Fruit fly (Drosophila melanogaster) whole organism, prepupa: Measurements from ENCODE around the gene Jhbp16.

Source experiments
- CG10631 ChIP-seq: fragments of 200-800 bp; sonication (Bioruptor generic); optimal IDR thresholded peaks from 2 replicates; lab custom pipeline; 2016; ENCODE audit warnings: missing biosample characterization, missing genetic modification characterization
- CG11902 ChIP-seq: fragments of 200-800 bp; sonication (Bioruptor generic); optimal IDR thresholded peaks from 3 replicates; lab custom pipeline; 2016; ENCODE audit warnings: missing biosample characterization, missing genetic modification characterization
- CG15336 ChIP-seq: fragments of 200-800 bp; sonication (Bioruptor generic); IDR thresholded peaks from 2 replicates; pipeline ENCODE4 v1.3.6; 2022; ENCODE audit warnings: missing biosample characterization, missing genetic modification characterization
- CG1621 ChIP-seq: fragments of 200-800 bp; sonication (Bioruptor generic); optimal IDR thresholded peaks from 3 replicates; lab custom pipeline; 2018; ENCODE audit warnings: missing biosample characterization, mild to moderate bottlenecking, missing genetic modification characterization
- CG16779 ChIP-seq: fragments of 200-800 bp; sonication (Bioruptor generic); optimal IDR thresholded peaks from 3 replicates; lab custom pipeline; 2017; ENCODE audit warnings: missing biosample characterization, mild to moderate bottlenecking, missing genetic modification characterization
- CG31627 ChIP-seq: fragments of 200-800 bp; sonication (Bioruptor generic); optimal IDR thresholded peaks from 3 replicates; lab custom pipeline; 2016; ENCODE audit warnings: missing biosample characterization, missing genetic modification characterization
- CG32006 ChIP-seq: fragments of 200-800 bp; sonication (Bioruptor generic); optimal IDR thresholded peaks from 3 replicates; lab custom pipeline; 2017; ENCODE audit warnings: missing biosample characterization, mild to moderate bottlenecking, missing genetic modification characterization
- CG3919 ChIP-seq: fragments of 200-800 bp; sonication (Bioruptor generic); optimal IDR thresholded peaks from 3 replicates; lab custom pipeline; 2016; ENCODE audit warnings: missing biosample characterization, missing genetic modification characterization
- CG6163 ChIP-seq: fragments of 200-800 bp; sonication (Bioruptor generic); IDR thresholded peaks from 3 replicates; pipeline ENCODE4 v1.3.6; 2022; ENCODE audit warnings: missing biosample characterization, missing genetic modification characterization
- CG6276 ChIP-seq: fragments of 200-800 bp; sonication (Bioruptor generic); optimal IDR thresholded peaks from 2 replicates; lab custom pipeline; 2017; ENCODE audit warnings: missing biosample characterization, mild to moderate bottlenecking, missing genetic modification characterization
- CG6792 ChIP-seq: fragments of 200-800 bp; sonication (Bioruptor generic); optimal IDR thresholded peaks from 3 replicates; lab custom pipeline; 2016; ENCODE audit warnings: missing biosample characterization, missing genetic modification characterization
- CG6808 ChIP-seq: fragments of 200-800 bp; sonication (Bioruptor generic); optimal IDR thresholded peaks from 3 replicates; lab custom pipeline; 2017; ENCODE audit warnings: missing biosample characterization, missing genetic modification characterization, mild to moderate bottlenecking, moderate library complexity, missing genetic modification reagents
- CG8119 ChIP-seq: fragments of 200-800 bp; sonication (Bioruptor generic); IDR thresholded peaks from 3 replicates; pipeline ENCODE4 v1.3.6; 2022; ENCODE audit warnings: missing biosample characterization, missing genetic modification characterization
- CG8319 ChIP-seq: fragments of 200-800 bp; sonication (Bioruptor generic); optimal IDR thresholded peaks from 3 replicates; lab custom pipeline; 2016; ENCODE audit warnings: missing biosample characterization, missing genetic modification characterization
- CG8632 ChIP-seq: fragments of 200-800 bp; sonication (Bioruptor generic); optimal IDR thresholded peaks from 3 replicates; lab custom pipeline; 2016; ENCODE audit warnings: missing biosample characterization, missing genetic modification characterization
- Eip78C ChIP-seq: fragments of 200-800 bp; sonication (Bioruptor generic); peaks from one replicate; lab custom pipeline; 2016; ENCODE audit warnings: missing biosample characterization, missing genetic modification characterization
- Ets21C ChIP-seq: fragments of 200-800 bp; sonication (Bioruptor generic); optimal IDR thresholded peaks from 3 replicates; lab custom pipeline; 2016; ENCODE audit warnings: missing biosample characterization, missing genetic modification characterization
- Ets96B ChIP-seq: fragments of 200-800 bp; optimal IDR thresholded peaks from 2 replicates; lab custom pipeline; 2019; ENCODE audit warnings: missing biosample characterization, mild to moderate bottlenecking, missing genetic modification characterization, moderate library complexity
- Hr38 ChIP-seq: sonication (Bioruptor generic); optimal IDR thresholded peaks from 2 replicates; lab custom pipeline; 2016; ENCODE audit warnings: missing biosample characterization, missing genetic modification characterization
- Hr39 ChIP-seq: fragments of 200-800 bp; sonication (Bioruptor generic); optimal IDR thresholded peaks from 2 replicates; lab custom pipeline; 2016; ENCODE audit warnings: missing biosample characterization, missing genetic modification characterization
- Hr4 ChIP-seq: fragments of 200-800 bp; sonication (Bioruptor generic); optimal IDR thresholded peaks from 3 replicates; lab custom pipeline; 2016; ENCODE audit warnings: missing biosample characterization, missing genetic modification characterization
- Met ChIP-seq: fragments of 200-800 bp; sonication (Bioruptor generic); optimal IDR thresholded peaks from 3 replicates; lab custom pipeline; 2016; ENCODE audit warnings: missing biosample characterization, missing genetic modification characterization
- OdsH ChIP-seq: fragments of 200-800 bp; sonication (Bioruptor generic); optimal IDR thresholded peaks from 3 replicates; lab custom pipeline; 2016; ENCODE audit warnings: missing biosample characterization, missing genetic modification characterization
- Smox ChIP-seq: fragments of 200-800 bp; sonication (Bioruptor generic); optimal IDR thresholded peaks from 3 replicates; lab custom pipeline; 2016; ENCODE audit warnings: missing biosample characterization, missing genetic modification characterization
- Sox102F ChIP-seq: fragments of 200-800 bp; sonication (Bioruptor generic); optimal IDR thresholded peaks from 2 replicates; lab custom pipeline; 2016; ENCODE audit warnings: missing biosample characterization, mild to moderate bottlenecking, missing genetic modification characterization
- achi ChIP-seq: fragments of 200-800 bp; sonication (Bioruptor generic); optimal IDR thresholded peaks from 3 replicates; lab custom pipeline; 2016; ENCODE audit warnings: missing biosample characterization, missing genetic modification characterization
- cyc ChIP-seq: fragments of 200-800 bp; sonication (Bioruptor generic); optimal IDR thresholded peaks from 3 replicates; lab custom pipeline; 2016; ENCODE audit warnings: missing biosample characterization, missing genetic modification characterization
- dac ChIP-seq: fragments of 200-800 bp; sonication (Bioruptor generic); optimal IDR thresholded peaks from 2 replicates; lab custom pipeline; 2017; ENCODE audit warnings: missing biosample characterization, mild to moderate bottlenecking, missing genetic modification characterization
- fd59A ChIP-seq: fragments of 200-800 bp; sonication (Bioruptor generic); optimal IDR thresholded peaks from 2 replicates; lab custom pipeline; 2017; ENCODE audit warnings: missing biosample characterization, mild to moderate bottlenecking, missing genetic modification characterization, missing genetic modification reagents
- fd85E ChIP-seq: fragments of 200-800 bp; sonication (Bioruptor generic); optimal IDR thresholded peaks from 3 replicates; lab custom pipeline; 2016; ENCODE audit warnings: missing biosample characterization, missing genetic modification characterization
- fkh ChIP-seq: fragments of 200-800 bp; sonication (Bioruptor generic); optimal IDR thresholded peaks from 3 replicates; lab custom pipeline; 2017; ENCODE audit warnings: missing biosample characterization, mild to moderate bottlenecking, missing genetic modification characterization, moderate library complexity
- lz ChIP-seq: fragments of 200-800 bp; sonication (Bioruptor generic); optimal IDR thresholded peaks from 3 replicates; lab custom pipeline; 2016; ENCODE audit warnings: missing biosample characterization, missing genetic modification characterization
- net ChIP-seq: fragments of 200-800 bp; sonication (Bioruptor generic); optimal IDR thresholded peaks from 3 replicates; lab custom pipeline; 2016; ENCODE audit warnings: missing biosample characterization, missing genetic modification characterization
- pdm3 ChIP-seq: fragments of 200-800 bp; sonication (Bioruptor generic); optimal IDR thresholded peaks from 3 replicates; lab custom pipeline; 2016; ENCODE audit warnings: missing biosample characterization, missing genetic modification characterization
- salr ChIP-seq, 2 experiments: fragments of 200-800 bp; sonication (Bioruptor generic); optimal IDR thresholded peaks; 3 replicates each; lab custom pipeline; 2016 to 2018; ENCODE audit warnings: missing biosample characterization in 2 of 2, missing genetic modification characterization in 2 of 2, mild to moderate bottlenecking in 1 of 2
- ss ChIP-seq, 2 experiments: fragments of 200-800 bp; sonication (Bioruptor generic); optimal IDR thresholded peaks; 2 replicates in 1 of 2; 3 replicates in 1 of 2; lab custom pipeline; 2017 to 2018; ENCODE audit warnings: mild to moderate bottlenecking in 2 of 2, missing biosample characterization in 2 of 2, missing genetic modification characterization in 2 of 2, moderate library complexity in 1 of 2
- svp ChIP-seq: fragments of 200-800 bp; sonication (Bioruptor generic); peaks from one replicate; lab custom pipeline; 2016; ENCODE audit warnings: missing biosample characterization, missing genetic modification characterization
- topi ChIP-seq: fragments of 200-800 bp; sonication (Bioruptor generic); optimal IDR thresholded peaks from 3 replicates; lab custom pipeline; 2016; ENCODE audit warnings: missing biosample characterization, missing genetic modification characterization
- vri ChIP-seq: fragments of 200-800 bp; sonication (Bioruptor generic); optimal IDR thresholded peaks from 3 replicates; lab custom pipeline; 2016; ENCODE audit warnings: missing biosample characterization, mild to moderate bottlenecking, missing genetic modification characterization

The Jhbp16 gene

dm6 chr3R:21619117-21619650 is 45.0 kb upstream of the Jhbp16 start, which contains the start of gene InR (continued):
- TF ChIP-seq Ets96B (tag; lab: Kevin White, UChicago) (peak; percentile 16), CG32006 (GFP tag; lab: Kevin White, UChicago) (peak; percentile 41), Hr39 (GFP tag; lab: Kevin White, UChicago) (peak; percentile 80), CG3919 (GFP tag; lab: Kevin White, UChicago) (peak; percentile 85), fd85E (GFP tag; lab: Kevin White, UChicago) (peak; percentile 41), CG8632 (GFP tag; lab: Kevin White, UChicago) (peak; percentile 14), dac (GFP tag; lab: Kevin White, UChicago) (no peak), Hr4 (GFP tag; lab: Kevin White, UChicago) (peak; percentile 39), Sox102F (GFP tag; lab: Kevin White, UChicago) (peak; percentile 62), Eip78C (GFP tag; lab: Kevin White, UChicago) (peak; percentile 83), CG6163 (no peak), vri (GFP tag; lab: Kevin White, UChicago) (peak; percentile 82), salr (GFP tag; optimal IDR thresholded peaks at IDR 0.05; lab: Kevin White, UChicago) (peak in 1 of 2 experiments; percentile 47), cyc (GFP tag; lab: Kevin White, UChicago) (peak; percentile 86), Ets21C (GFP tag; lab: Kevin White, UChicago) (peak; percentile 55), OdsH (GFP tag; lab: Kevin White, UChicago) (peak; percentile 54), CG8319 (peak; percentile 37)

DNA sequence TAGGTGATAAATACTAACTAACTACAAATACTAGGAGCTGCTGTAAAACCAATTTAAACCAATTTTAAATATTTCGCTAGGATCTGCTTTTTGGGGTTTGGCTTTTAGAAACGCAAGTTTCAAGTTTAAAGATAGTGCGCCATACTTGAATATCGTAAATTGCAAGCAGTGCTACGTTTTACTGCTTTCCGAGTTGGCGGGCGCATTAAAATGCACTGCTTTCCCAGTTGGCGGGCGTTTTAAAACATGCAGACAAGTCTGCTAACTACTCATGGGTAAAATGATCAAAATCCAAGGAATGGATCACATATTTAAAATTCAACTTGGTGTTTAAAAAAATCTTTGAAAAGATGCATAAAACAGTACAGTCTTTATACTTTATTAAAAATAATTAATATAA is 44.4 kb upstream of the Jhbp16 start:
- TF ChIP-seq Ets21C (GFP tag; lab: Kevin White, UChicago) (no peak), CG1621 (peak; percentile 89), CG6808 (GFP tag; lab: Kevin White, UChicago) (peak; percentile 73), Hr38 (GFP tag; lab: Kevin White, UChicago) (no peak)

- TF ChIP-seq salr (GFP tag; optimal IDR thresholded peaks at IDR 0.05; lab: Kevin White, UChicago): no peak
- TF ChIP-seq svp (GFP tag; lab: Kevin White, UChicago): peak; percentile 91
- TF ChIP-seq, all 60 proteins: peak for 1
Measured at dm6 chr3R:21621448-21621847, 42.7 kb upstream of the Jhbp16 start.

dm6 chr3R:21624352-21624954 is 39.7 kb upstream of the Jhbp16 start:
- TF ChIP-seq CG6276 (GFP tag; lab: Kevin White, UChicago): no peak
- no peak for TF ChIP-seq Hr39 (GFP tag; lab: Kevin White, UChicago)
- TF ChIP-seq Smox (GFP tag; lab: Kevin White, UChicago): no peak
- TF ChIP-seq Eip78C (GFP tag; lab: Kevin White, UChicago): peak; percentile 12
- peak; percentile 18 for TF ChIP-seq svp (GFP tag; lab: Kevin White, UChicago)
- TF ChIP-seq salr (GFP tag; optimal IDR thresholded peaks at IDR 0.05; lab: Kevin White, UChicago): no peak
- no peak for TF ChIP-seq CG1621
- TF ChIP-seq, all 60 proteins: peak for 2

DNA sequence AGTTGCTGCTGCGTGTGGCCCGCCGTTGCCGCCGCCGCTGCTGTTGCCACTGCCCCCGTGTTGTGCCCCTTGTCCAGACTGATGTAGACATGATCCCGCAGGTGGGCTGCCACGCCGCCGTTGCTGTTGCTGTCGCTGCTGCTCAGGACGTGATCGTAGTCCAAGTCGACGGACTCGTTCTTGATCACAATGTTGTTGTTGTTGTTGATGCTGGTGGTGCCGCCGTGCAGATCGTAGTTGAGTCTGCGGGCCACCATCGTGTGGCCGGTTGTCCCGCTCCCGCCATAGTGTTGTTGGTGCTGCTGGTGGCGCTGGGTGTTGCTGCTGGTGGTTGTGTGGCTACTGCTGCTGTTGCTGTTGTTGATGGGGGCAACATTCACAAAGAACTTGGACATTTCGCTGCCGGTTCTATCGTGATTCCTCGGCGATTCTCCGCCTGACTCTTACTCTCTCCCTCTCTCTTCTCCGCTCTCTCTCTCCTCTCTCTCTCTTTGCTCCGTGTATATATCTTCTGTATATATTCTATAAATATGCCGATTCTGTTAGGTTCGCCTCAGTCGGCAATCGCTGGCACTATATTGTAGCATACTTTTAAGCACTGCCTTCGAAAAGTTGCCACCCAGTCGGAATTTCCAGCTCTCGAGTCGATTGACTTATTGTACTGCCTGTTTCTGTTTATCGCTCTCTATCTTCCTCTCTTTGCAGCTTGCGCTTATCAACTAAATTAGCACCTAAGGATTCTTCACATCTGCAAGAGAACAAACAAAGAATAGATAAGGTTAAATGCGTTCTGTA is 37.9 kb upstream of the Jhbp16 start:
- TF ChIP-seq Met (GFP tag; lab: Kevin White, UChicago): peak; percentile 6
- peak; percentile 19 to 26 for TF ChIP-seq ss (GFP tag; optimal IDR thresholded peaks at IDR 0.05; lab: Kevin White, UChicago)
- TF ChIP-seq Hr39 (GFP tag; lab: Kevin White, UChicago): no peak
- TF ChIP-seq lz (GFP tag; lab: Kevin White, UChicago): no peak
- peak; percentile 34 for TF ChIP-seq CG1621
- no peak for TF ChIP-seq dac (GFP tag; lab: Kevin White, UChicago)
- no peak for TF ChIP-seq salr (GFP tag; optimal IDR thresholded peaks at IDR 0.05; lab: Kevin White, UChicago)
- TF ChIP-seq Ets21C (GFP tag; lab: Kevin White, UChicago): no peak
- TF ChIP-seq CG11902 (GFP tag; lab: Kevin White, UChicago): no peak
- no peak for TF ChIP-seq pdm3 (GFP tag; lab: Kevin White, UChicago)
- peak; percentile 60 for TF ChIP-seq net (GFP tag; lab: Kevin White, UChicago)
- TF ChIP-seq CG8119 (GFP tag; lab: Robert Waterston, UW): no peak
- peak; percentile 15 for TF ChIP-seq achi (GFP tag; lab: Kevin White, UChicago)
- no peak for TF ChIP-seq CG15336
- TF ChIP-seq Ets96B (tag; lab: Kevin White, UChicago): no peak
- TF ChIP-seq CG16779 (tag; lab: Kevin White, UChicago): no peak
- no peak for TF ChIP-seq CG10631
- peak; percentile 14 for TF ChIP-seq CG3919 (GFP tag; lab: Kevin White, UChicago)
- TF ChIP-seq svp (GFP tag; lab: Kevin White, UChicago): peak; percentile 87
- peak; percentile 40 for TF ChIP-seq fkh (GFP tag; lab: Kevin White, UChicago)
- TF ChIP-seq CG6792 (GFP tag; lab: Kevin White, UChicago): peak; percentile 3
- no peak for TF ChIP-seq CG31627 (GFP tag; lab: Kevin White, UChicago)
- peak; percentile 0 for TF ChIP-seq topi
- no peak for TF ChIP-seq cyc (GFP tag; lab: Kevin White, UChicago)
- no peak for TF ChIP-seq fd59A (GFP tag; lab: Kevin White, UChicago)
- no peak for TF ChIP-seq Hr38 (GFP tag; lab: Kevin White, UChicago)
